Worm (Caenorhabditis elegans): Measurements from ENCODE around the gene F28E10.4.

F28E10.4 gene

DNA sequence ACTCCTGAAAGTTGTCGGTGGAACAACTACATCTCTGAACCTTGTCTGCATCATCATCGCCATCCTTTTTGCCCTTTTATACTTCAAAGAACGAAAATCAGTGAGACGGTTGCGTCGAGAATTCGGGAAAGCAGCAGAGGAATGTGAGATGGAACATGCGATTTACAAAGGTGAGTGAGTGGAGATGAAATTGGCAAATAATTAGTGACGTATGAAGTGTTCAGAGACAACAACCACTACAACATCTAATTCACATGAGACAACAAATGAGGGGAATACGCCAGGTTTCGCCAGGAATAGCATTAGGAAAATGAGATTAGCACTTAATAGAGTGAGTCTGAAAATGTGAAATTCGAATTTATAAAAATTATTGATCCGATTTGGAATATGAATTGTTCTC is 2.7 kb downstream of the F28E10.4 start (continued):
- TF ChIP-seq dpff-1 (tag; optimal IDR thresholded peaks at IDR 0.05) = no peak
- TF ChIP-seq F37B4.10 (GFP tag; IDR thresholded peaks at IDR 0.05) = no peak
- TF ChIP-seq rpc-1 (optimal IDR thresholded peaks at IDR 0.05) = no peak
- no peak for TF ChIP-seq rpc-1 (tag; optimal IDR thresholded peaks at IDR 0.05)

DNA sequence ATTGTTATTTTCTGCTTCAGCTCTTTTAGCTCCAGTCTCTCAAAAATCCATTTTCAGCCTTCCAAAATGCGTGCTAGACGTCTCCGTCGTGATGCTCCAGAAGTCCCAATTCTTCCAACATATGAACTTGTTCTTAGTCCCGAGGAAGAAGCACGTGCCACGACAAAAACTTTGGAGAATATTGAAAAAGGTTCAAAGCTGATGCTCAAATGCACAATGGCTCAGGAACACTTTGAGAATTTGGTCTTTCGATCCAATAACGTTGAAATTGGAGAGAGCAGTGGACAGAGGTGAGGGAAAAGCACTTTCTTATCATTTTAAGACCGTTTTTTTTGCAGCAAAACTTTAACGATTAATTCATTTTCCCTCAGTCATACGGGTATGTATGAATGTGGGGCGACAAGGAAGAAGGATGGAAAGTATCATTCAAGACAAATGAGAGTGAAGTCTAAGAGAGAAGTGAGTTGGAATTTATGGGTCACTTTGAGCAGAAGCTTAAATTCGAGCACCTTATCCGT is 4.6 kb downstream of the F28E10.4 start, which contains the start of gene igeg-1:
Gene igeg-1, plus strand, starts transcription at position 51 of the 518 bp plus-strand sequence.
- TF ChIP-seq let-607 (tag; optimal IDR thresholded peaks at IDR 0.05) = peak in 1 of 2 experiments; percentile 7
- peak; percentile 82 for TF ChIP-seq nhr-80 (tag; optimal IDR thresholded peaks at IDR 0.05)
- TF ChIP-seq tlf-1 (GFP tag; optimal IDR thresholded peaks at IDR 0.05) = no peak
- TF ChIP-seq nfya-2 (GFP tag; IDR thresholded peaks at IDR 0.05) = no peak
- no peak for TF ChIP-seq attf-6 (GFP tag; IDR thresholded peaks at IDR 0.05)
- TF ChIP-seq madf-10 (tag; optimal IDR thresholded peaks at IDR 0.05) = no peak
- TF ChIP-seq lin-26 (GFP tag; IDR thresholded peaks at IDR 0.05) = no peak
- TF ChIP-seq athp-1 (tag; optimal IDR thresholded peaks at IDR 0.05) = no peak
- no peak for TF ChIP-seq ceh-79 (tag; optimal IDR thresholded peaks at IDR 0.05)
- TF ChIP-seq ztf-25 (GFP tag; IDR thresholded peaks at IDR 0.05) = no peak
- TF ChIP-seq ZK185.1 (tag; optimal IDR thresholded peaks at IDR 0.05; ENCODE audit: poor library complexity, severe bottlenecking) = no peak
- TF ChIP-seq Y67H2A.10 (GFP tag; conservative IDR thresholded peaks at IDR 0.05) = no peak
- TF ChIP-seq egrh-3 (GFP tag; IDR thresholded peaks at IDR 0.05) = no peak
- no peak for TF ChIP-seq nhr-27 (tag; optimal IDR thresholded peaks at IDR 0.05)

DNA sequence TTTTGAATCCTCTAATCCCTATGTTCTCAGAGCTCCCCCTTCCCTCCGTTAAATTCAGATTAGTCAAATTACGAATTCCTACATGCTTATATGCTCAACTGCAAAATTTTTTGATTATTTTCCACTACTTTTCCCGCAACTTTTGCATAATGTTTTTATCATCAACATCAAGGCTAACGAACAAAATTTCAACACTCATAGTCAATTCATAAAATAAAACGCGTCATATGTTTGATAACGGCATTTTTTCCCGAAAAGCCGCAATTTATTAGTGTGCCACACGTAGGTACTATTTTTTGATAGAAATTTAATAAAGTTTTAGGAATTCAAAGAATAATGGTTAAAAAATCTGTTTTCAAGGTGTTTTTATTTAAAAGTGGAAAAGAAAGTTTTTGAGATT is 8.1 kb downstream of the F28E10.4 start:
- no peak for TF ChIP-seq ceh-40 (GFP tag; IDR thresholded peaks at IDR 0.05)
- TF ChIP-seq let-607 (tag; optimal IDR thresholded peaks at IDR 0.05) = no peak
- peak; percentile 33 for TF ChIP-seq nhr-80 (tag; optimal IDR thresholded peaks at IDR 0.05)
- no peak for TF ChIP-seq repo-1 (tag; optimal IDR thresholded peaks at IDR 0.05)

DNA sequence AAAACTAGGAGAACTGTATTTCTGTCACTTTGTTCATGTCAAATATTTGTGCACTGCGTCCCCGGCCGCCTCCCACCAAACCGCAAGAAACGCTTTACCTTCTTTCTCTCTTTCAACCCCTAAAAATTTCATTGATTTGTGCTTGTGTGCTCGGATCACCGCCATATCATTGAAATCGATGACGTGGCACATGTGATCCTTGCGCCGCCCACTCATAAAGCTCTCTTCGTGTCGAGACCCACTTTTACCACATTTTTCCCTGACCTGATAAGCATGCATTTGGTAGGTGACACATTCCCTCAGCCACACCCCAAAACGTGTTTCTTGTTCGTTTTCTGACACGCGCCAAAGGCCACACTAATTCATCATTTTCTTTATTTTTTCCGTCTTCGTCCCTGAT is 9.5 kb downstream of the F28E10.4 start:
- TF ChIP-seq B0336.3 (GFP tag; IDR thresholded peaks at IDR 0.05) = peak; percentile 35; the same call in 1 of the 2 replicates
- TF ChIP-seq nhr-90 (tag; optimal IDR thresholded peaks at IDR 0.05) = peak; percentile 26
- peak; percentile 37 to 67 for TF ChIP-seq let-607 (tag; optimal IDR thresholded peaks at IDR 0.05)
- peak; percentile 93 for TF ChIP-seq nhr-80 (tag; optimal IDR thresholded peaks at IDR 0.05)
- peak; percentile 70 for TF ChIP-seq dox-1 (GFP tag; IDR thresholded peaks at IDR 0.05)
- no peak for TF ChIP-seq somi-1 (GFP tag; optimal IDR thresholded peaks at IDR 0.05)
- no peak for TF ChIP-seq cebp-1 (GFP tag; IDR thresholded peaks at IDR 0.05)
- peak; percentile 44 for TF ChIP-seq cebp-1 (tag; optimal IDR thresholded peaks at IDR 0.05)
- no peak for TF ChIP-seq hmg-20 (GFP tag; IDR thresholded peaks at IDR 0.05)

DNA sequence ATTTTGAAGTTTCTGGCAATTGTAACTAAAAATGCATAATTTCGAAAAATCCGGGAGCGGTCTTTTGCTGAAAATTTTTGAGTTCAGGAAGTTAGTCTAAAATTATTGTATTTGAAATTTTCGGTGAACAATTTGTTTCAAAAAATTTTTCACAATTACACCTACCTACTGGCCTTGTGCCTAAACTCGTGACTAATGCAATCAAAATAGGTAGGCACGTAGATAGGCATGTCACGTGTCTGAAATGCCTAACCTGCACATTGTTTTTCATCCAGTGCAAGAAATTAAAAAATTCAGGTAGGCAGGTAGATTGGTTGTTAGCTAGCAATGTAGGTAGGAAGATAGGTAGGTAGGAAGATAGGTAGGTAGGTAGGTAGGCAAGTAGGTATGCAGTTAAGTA is 10.1 kb downstream of the F28E10.4 start:
- no peak for TF ChIP-seq ceh-79 (tag; optimal IDR thresholded peaks at IDR 0.05)
- no peak for TF ChIP-seq K12H6.12 (tag; optimal IDR thresholded peaks at IDR 0.05)
- no peak for TF ChIP-seq sea-2 (GFP tag; IDR thresholded peaks at IDR 0.05)
- TF ChIP-seq bed-2 (GFP tag; IDR thresholded peaks at IDR 0.05) = no peak
- no peak for TF ChIP-seq lag-1 (GFP tag; IDR thresholded peaks at IDR 0.05)
- no peak for TF ChIP-seq atf-7 (tag; optimal IDR thresholded peaks at IDR 0.05)

DNA sequence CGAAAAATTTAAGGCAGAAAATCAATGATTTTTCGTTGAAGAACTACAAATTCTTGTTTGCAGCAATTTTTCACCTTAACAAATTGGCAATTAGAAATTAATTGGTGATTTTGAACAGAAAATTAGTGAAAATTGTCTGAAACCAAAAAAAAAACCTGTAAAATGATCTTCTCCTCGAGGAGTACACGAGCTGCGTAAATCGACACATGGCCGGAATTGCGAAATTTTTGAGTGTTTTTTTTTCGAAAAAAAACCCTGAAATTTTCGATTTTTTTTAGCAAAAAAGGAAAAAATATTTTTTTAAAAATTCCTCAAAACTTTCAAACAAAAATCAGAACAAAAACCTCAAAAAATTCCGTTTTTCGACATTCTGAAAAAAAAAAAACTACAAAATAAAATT is 15.7 kb downstream of the F28E10.4 start:
- no peak for TF ChIP-seq tlf-1 (GFP tag; optimal IDR thresholded peaks at IDR 0.05)
- no peak for TF ChIP-seq ztf-3 (GFP tag; optimal IDR thresholded peaks at IDR 0.05)
- TF ChIP-seq F52B5.7 (tag; optimal IDR thresholded peaks at IDR 0.05) = no peak
- no peak for TF ChIP-seq B0336.3 (GFP tag; IDR thresholded peaks at IDR 0.05)
- no peak for TF ChIP-seq cebp-1 (GFP tag; IDR thresholded peaks at IDR 0.05)
- TF ChIP-seq cebp-1 (tag; optimal IDR thresholded peaks at IDR 0.05) = peak; percentile 67
- no peak for TF ChIP-seq lag-1 (GFP tag; IDR thresholded peaks at IDR 0.05)

Data from whole organism, young adult.